Fruit fly (Drosophila melanogaster): ENCODE measurements around the gene Eip74EF.

Gene Eip74EF

dm6 chr3L:17610896-17611711 is 8.0 kb downstream of the Eip74EF start (continued):
- peak; percentile 84 to 95 for TF ChIP-seq bsh (GFP tag; optimal IDR thresholded peaks at IDR 0.05)
- no peak for TF ChIP-seq Taf1 (GFP tag; IDR thresholded peaks at IDR 0.05)
- TF ChIP-seq D19A (tag; optimal IDR thresholded peaks at IDR 0.05), result peak; percentile 69
- no peak for TF ChIP-seq CG32532 (GFP tag; IDR thresholded peaks at IDR 0.05)
- no peak for TF ChIP-seq pum (GFP tag; optimal IDR thresholded peaks at IDR 0.05)
- peak; percentile 63 for TF ChIP-seq CG2202 (tag; optimal IDR thresholded peaks at IDR 0.05)
- no peak for TF ChIP-seq CG12299 (tag; optimal IDR thresholded peaks at IDR 0.05)
- peak; percentile 66 for TF ChIP-seq CG10654 (GFP tag; optimal IDR thresholded peaks at IDR 0.05)
- peak; percentile 86 for TF ChIP-seq CoRest (tag; optimal IDR thresholded peaks at IDR 0.05)
- peak; percentile 24 for TF ChIP-seq kah (GFP tag; optimal IDR thresholded peaks at IDR 0.05)
- no peak for TF ChIP-seq BEAF-32 (GFP tag; optimal IDR thresholded peaks at IDR 0.05)
- TF ChIP-seq HLH54F (GFP tag; optimal IDR thresholded peaks at IDR 0.05), result no peak
- TF ChIP-seq sens (GFP tag), result peak; percentile 92
- TF ChIP-seq HmgD (GFP tag; optimal IDR thresholded peaks at IDR 0.05), result no peak
- TF ChIP-seq nerfin-1 (tag; optimal IDR thresholded peaks at IDR 0.05), result peak; percentile 74
- TF ChIP-seq D19B (GFP tag; optimal IDR thresholded peaks at IDR 0.05), result no peak
- no peak for TF ChIP-seq Fer2 (tag; optimal IDR thresholded peaks at IDR 0.05)
- peak; percentile 59 for TF ChIP-seq CG18619 (GFP tag; optimal IDR thresholded peaks at IDR 0.05)
- peak; percentile 21 for TF ChIP-seq CG12155 (GFP tag; optimal IDR thresholded peaks at IDR 0.05)
- TF ChIP-seq fd102C (GFP tag; optimal IDR thresholded peaks at IDR 0.05), result no peak
- no peak for TF ChIP-seq CG2129 (GFP tag; IDR thresholded peaks at IDR 0.05; ENCODE audit: partially characterized antibody)
- TF ChIP-seq Dref (GFP tag; IDR thresholded peaks at IDR 0.05), result no peak
- no peak for TF ChIP-seq CG8089 (GFP tag; optimal IDR thresholded peaks at IDR 0.05)
- no peak for TF ChIP-seq toy (GFP tag; IDR thresholded peaks at IDR 0.05)
- TF ChIP-seq exex (tag; optimal IDR thresholded peaks at IDR 0.05), result no peak
- TF ChIP-seq ro (GFP tag; IDR thresholded peaks at IDR 0.05), result no peak
- TF ChIP-seq Hr3 (GFP tag; optimal IDR thresholded peaks at IDR 0.05), result peak; percentile 71
- no peak for TF ChIP-seq danr (GFP tag; IDR thresholded peaks at IDR 0.05)
- TF ChIP-seq zen2 (GFP tag; IDR thresholded peaks at IDR 0.05; ENCODE audit: partially characterized antibody), result no peak
- TF ChIP-seq fru (optimal IDR thresholded peaks at IDR 0.05), result no peak
- TF ChIP-seq Eip74EF (GFP tag; optimal IDR thresholded peaks at IDR 0.05), result peak in 1 of 2 experiments; percentile 90
- TF ChIP-seq eyg (GFP tag; optimal IDR thresholded peaks at IDR 0.05), result no peak
- TF ChIP-seq CG9932 (GFP tag; IDR thresholded peaks at IDR 0.05), result no peak
- no peak for TF ChIP-seq NC2β (GFP tag; optimal IDR thresholded peaks at IDR 0.05)
- no peak for TF ChIP-seq sr (GFP tag; IDR thresholded peaks at IDR 0.05)
- TF ChIP-seq CG10267 (tag; optimal IDR thresholded peaks at IDR 0.05), result peak; percentile 74
- no peak for TF ChIP-seq CG12236 (GFP tag; optimal IDR thresholded peaks at IDR 0.05)
- peak; percentile 71 for TF ChIP-seq odd (GFP tag; optimal IDR thresholded peaks at IDR 0.05)
- no peak for TF ChIP-seq sug (tag; optimal IDR thresholded peaks at IDR 0.05)
- TF ChIP-seq CG11093 (GFP tag; IDR thresholded peaks at IDR 0.05), result 0 out of 3 replicates have a peak, but pooled peaks have one; percentile 18
- TF ChIP-seq E2f2 (GFP tag; IDR thresholded peaks at IDR 0.05), result peak; percentile 26; the same call in 1 of the 2 replicates
- peak; percentile 68 for TF ChIP-seq CG13775 (GFP tag; optimal IDR thresholded peaks at IDR 0.05)
- no peak for TF ChIP-seq CG7372 (GFP tag; IDR thresholded peaks at IDR 0.05)
- no peak for TF ChIP-seq sima (GFP tag; optimal IDR thresholded peaks at IDR 0.05)
- peak; percentile 66 for TF ChIP-seq CG8924 (tag; optimal IDR thresholded peaks at IDR 0.05)
- TF ChIP-seq usp (GFP tag; optimal IDR thresholded peaks at IDR 0.05), result no peak
- peak; percentile 80 for TF ChIP-seq CG2678 (tag; optimal IDR thresholded peaks at IDR 0.05)
- no peak for TF ChIP-seq pzg (GFP tag; optimal IDR thresholded peaks at IDR 0.05)
- peak; percentile 61 for TF ChIP-seq Abd-B (GFP tag; optimal IDR thresholded peaks at IDR 0.05)
- TF ChIP-seq Dek (tag; optimal IDR thresholded peaks at IDR 0.05), result no peak
